Worm (Caenorhabditis elegans): ENCODE data around the gene adal-1.

The adal-1 gene

ce11 chrII:6863652-6864051, 29.8 kb downstream of the adal-1 start, which contains the start of gene aff-1:
Gene aff-1 (minus strand): TSS chrII:6863752.
- TF ChIP-seq lsl-1 (GFP tag; optimal IDR thresholded peaks at IDR 0.05) (no peak), ztf-25 (GFP tag; IDR thresholded peaks at IDR 0.05) (no peak), ztf-18 (tag; optimal IDR thresholded peaks at IDR 0.05) (no peak), efl-1 (GFP tag; optimal IDR thresholded peaks at IDR 0.05) (no peak), ztf-28 (GFP tag; IDR thresholded peaks at IDR 0.05) (no peak), aptf-2 (GFP tag; conservative IDR thresholded peaks at IDR 0.05) (no peak), madf-6 (GFP tag; IDR thresholded peaks at IDR 0.05) (no peak), hsf-1 (GFP tag; IDR thresholded peaks at IDR 0.05) (no peak), zfh-2 (GFP tag; conservative IDR thresholded peaks at IDR 0.05) (no peak), die-1 (tag; optimal IDR thresholded peaks at IDR 0.05) (no peak), B0019.2 (GFP tag; conservative IDR thresholded peaks at IDR 0.05) (no peak), egl-44 (GFP tag; IDR thresholded peaks at IDR 0.05) (no peak), C17E4.6 (GFP tag; IDR thresholded peaks at IDR 0.05) (no peak), mel-28 (tag; optimal IDR thresholded peaks at IDR 0.05; ENCODE audit: borderline replicate concordance) (no peak), mcd-1 (GFP tag; IDR thresholded peaks at IDR 0.05) (no peak), ceh-27 (GFP tag; optimal IDR thresholded peaks at IDR 0.05) (no peak), ztf-26 (tag; optimal IDR thresholded peaks at IDR 0.05) (no peak), mes-4 (tag; optimal IDR thresholded peaks at IDR 0.05) (no peak), hlh-26 (GFP tag; conservative IDR thresholded peaks at IDR 0.05) (no peak)

- TF ChIP-seq madf-6 (GFP tag; IDR thresholded peaks at IDR 0.05): peak; percentile 91
- no peak for TF ChIP-seq ztf-6 (GFP tag; IDR thresholded peaks at IDR 0.05)
- TF ChIP-seq madf-8 (GFP tag; conservative IDR thresholded peaks at IDR 0.05): peak; percentile 82
- peak; percentile 13 for TF ChIP-seq him-1 (tag; optimal IDR thresholded peaks at IDR 0.05)
- no peak for TF ChIP-seq akir-1 (GFP tag; optimal IDR thresholded peaks at IDR 0.05)
- TF ChIP-seq ceh-91 (GFP tag; IDR thresholded peaks at IDR 0.05): 0 out of 2 replicates have a peak, but pooled peaks have one; percentile 13
- peak; percentile 75 for TF ChIP-seq xnd-1 (tag; optimal IDR thresholded peaks at IDR 0.05)
- no peak for TF ChIP-seq mel-28 (tag; optimal IDR thresholded peaks at IDR 0.05; ENCODE audit: borderline replicate concordance)
- TF ChIP-seq ceh-40 (GFP tag; IDR thresholded peaks at IDR 0.05): no peak
- no peak for TF ChIP-seq nfya-2 (GFP tag; IDR thresholded peaks at IDR 0.05)
- no peak for TF ChIP-seq C06A6.2 (GFP tag; conservative IDR thresholded peaks at IDR 0.05)
- no peak for TF ChIP-seq T26A5.8 (tag; optimal IDR thresholded peaks at IDR 0.05)
- TF ChIP-seq ceh-79 (tag; optimal IDR thresholded peaks at IDR 0.05): no peak
- no peak for TF ChIP-seq madf-10 (tag; optimal IDR thresholded peaks at IDR 0.05)
- TF ChIP-seq let-607 (tag; optimal IDR thresholded peaks at IDR 0.05): no peak
- TF ChIP-seq pbrm-1 (GFP tag; IDR thresholded peaks at IDR 0.05): no peak
- TF ChIP-seq F33H1.4 (GFP tag; IDR thresholded peaks at IDR 0.05): peak; percentile 82
- no peak for TF ChIP-seq cebp-1 (GFP tag; IDR thresholded peaks at IDR 0.05)
- TF ChIP-seq cebp-1 (tag; optimal IDR thresholded peaks at IDR 0.05): no peak
- no peak for TF ChIP-seq T07F8.4 (tag; optimal IDR thresholded peaks at IDR 0.05)
- TF ChIP-seq ceh-100 (GFP tag; IDR thresholded peaks at IDR 0.05): no peak
- no peak for TF ChIP-seq rpc-1 (optimal IDR thresholded peaks at IDR 0.05)
- no peak for TF ChIP-seq rpc-1 (tag; optimal IDR thresholded peaks at IDR 0.05)
- peak; percentile 83 for TF ChIP-seq lsl-1 (GFP tag; optimal IDR thresholded peaks at IDR 0.05)
- no peak for TF ChIP-seq chd-7 (tag; optimal IDR thresholded peaks at IDR 0.05)
- TF ChIP-seq ztf-18 (tag; optimal IDR thresholded peaks at IDR 0.05): no peak
- TF ChIP-seq Y56A3A.18 (GFP tag; IDR thresholded peaks at IDR 0.05): no peak
- no peak for TF ChIP-seq egl-44 (GFP tag; IDR thresholded peaks at IDR 0.05)
- TF ChIP-seq lin-35 (GFP tag; optimal IDR thresholded peaks at IDR 0.05): no peak
- TF ChIP-seq efl-1 (GFP tag; optimal IDR thresholded peaks at IDR 0.05): peak; percentile 15
- no peak for TF ChIP-seq nhr-179 (tag; optimal IDR thresholded peaks at IDR 0.05)
- TF ChIP-seq ets-4 (GFP tag; optimal IDR thresholded peaks at IDR 0.05): no peak
Measured at ce11 chrII:6860043-6860442, 33.4 kb downstream of the adal-1 start.
